Fruit fly (Drosophila melanogaster) whole organism, embryonic: ENCODE data around the gene ova.

Source experiments
- BEAF-32 ChIP-seq: fragments of 200-800 bp; sonication (Bioruptor generic); optimal IDR thresholded peaks from 3 replicates; lab custom pipeline; 2017; ENCODE audit warnings: missing biosample characterization, missing genetic modification characterization, mild to moderate bottlenecking, moderate library complexity, missing genetic modification reagents
- CG1024 ChIP-seq: fragments of 200-800 bp; sonication (Bioruptor generic); IDR thresholded peaks from 2 replicates; pipeline ENCODE4 v1.3.6; 2022; ENCODE audit warnings: missing biosample characterization, missing genetic modification characterization
- CG10431 ChIP-seq: fragments of 200-800 bp; sonication (Bioruptor generic); optimal IDR thresholded peaks from 3 replicates; lab custom pipeline; 2018; ENCODE audit warnings: missing biosample characterization, mild to moderate bottlenecking, missing genetic modification characterization
- CG11093 ChIP-seq: fragments of 200-800 bp; sonication (Bioruptor generic); IDR thresholded peaks from 3 replicates; pipeline ENCODE4 v1.3.6; 2022; ENCODE audit warnings: missing biosample characterization, missing genetic modification characterization
- CG12071 ChIP-seq: fragments of 200-800 bp; sonication (Bioruptor generic); optimal IDR thresholded peaks from 3 replicates; lab custom pipeline; 2018; ENCODE audit warnings: missing biosample characterization, mild to moderate bottlenecking, missing genetic modification characterization
- CG1233 ChIP-seq: fragments of 200-800 bp; sonication (Bioruptor generic); optimal IDR thresholded peaks from 4 replicates; lab custom pipeline; 2018; ENCODE audit warnings: missing biosample characterization, mild to moderate bottlenecking, missing genetic modification characterization
- CG13894 ChIP-seq: fragments of 200-800 bp; sonication (Bioruptor generic); optimal IDR thresholded peaks from 3 replicates; lab custom pipeline; 2018; ENCODE audit warnings: missing biosample characterization, mild to moderate bottlenecking, missing genetic modification characterization, moderate library complexity
- CG14441 ChIP-seq: fragments of 200-800 bp; sonication (Bioruptor generic); IDR thresholded peaks from 2 replicates; pipeline ENCODE4 v1.3.6; 2022; ENCODE audit warnings: missing biosample characterization, missing genetic modification characterization
- CG14710 ChIP-seq: fragments of 200-800 bp; sonication (Bioruptor generic); optimal IDR thresholded peaks from 3 replicates; lab custom pipeline; 2019; ENCODE audit warnings: missing biosample characterization, mild to moderate bottlenecking, missing genetic modification characterization, moderate library complexity
- CG1529 ChIP-seq: fragments of 200-800 bp; sonication (Bioruptor generic); optimal IDR thresholded peaks from 3 replicates; lab custom pipeline; 2018; ENCODE audit warnings: missing biosample characterization, missing genetic modification characterization
- CG17802 ChIP-seq: fragments of 200-800 bp; sonication (Bioruptor generic); optimal IDR thresholded peaks from 2 replicates; lab custom pipeline; 2018; ENCODE audit warnings: missing biosample characterization, mild to moderate bottlenecking, missing genetic modification characterization, moderate library complexity
- CG1832 ChIP-seq: fragments of 200-800 bp; sonication (Bioruptor generic); optimal IDR thresholded peaks from 2 replicates; lab custom pipeline; 2017; ENCODE audit warnings: missing biosample characterization, mild to moderate bottlenecking, missing genetic modification characterization, inconsistent platforms
- CG18599 ChIP-seq: fragments of 200-800 bp; sonication (Bioruptor generic); optimal IDR thresholded peaks from 3 replicates; lab custom pipeline; 2017; ENCODE audit warnings: missing biosample characterization, missing genetic modification characterization, mild to moderate bottlenecking, moderate library complexity, missing genetic modification reagents
- CG31365 ChIP-seq: fragments of 200-800 bp; sonication (Bioruptor generic); optimal IDR thresholded peaks from 2 replicates; lab custom pipeline; 2018; ENCODE audit warnings: missing biosample characterization, mild to moderate bottlenecking, missing genetic modification characterization
- CG3163 ChIP-seq: fragments of 200-800 bp; sonication (Bioruptor generic); optimal IDR thresholded peaks from 3 replicates; lab custom pipeline; 2016; ENCODE audit warnings: missing biosample characterization, missing genetic modification characterization
- CG32772 ChIP-seq: fragments of 200-800 bp; sonication (Bioruptor generic); IDR thresholded peaks from 2 replicates; pipeline ENCODE4 v1.3.6; 2022; ENCODE audit warnings: missing biosample characterization, missing genetic modification characterization
- CG34224 ChIP-seq: fragments of 200-800 bp; sonication (Bioruptor generic); IDR thresholded peaks from 3 replicates; pipeline ENCODE4 v1.3.6; 2022; ENCODE audit warnings: missing biosample characterization, missing genetic modification characterization; ENCODE audit not compliant: partially characterized antibody
- CG4707 ChIP-seq: fragments of 200-800 bp; sonication (Bioruptor generic); optimal IDR thresholded peaks from 2 replicates; lab custom pipeline; 2018; ENCODE audit warnings: missing biosample characterization, mild to moderate bottlenecking, missing genetic modification characterization, moderate library complexity
- CG6791 ChIP-seq: fragments of 200-800 bp; sonication (Bioruptor generic); IDR thresholded peaks from 3 replicates; pipeline ENCODE4 v1.3.6; 2022; ENCODE audit warnings: missing biosample characterization, missing genetic modification characterization; ENCODE audit not compliant: partially characterized antibody
- CG7839 ChIP-seq: fragments of 200-800 bp; sonication (Bioruptor generic); optimal IDR thresholded peaks from 3 replicates; lab custom pipeline; 2018; ENCODE audit warnings: missing biosample characterization, mild to moderate bottlenecking, missing genetic modification characterization, moderate library complexity
- CG8089 ChIP-seq: fragments of 200-800 bp; sonication (Bioruptor generic); optimal IDR thresholded peaks from 3 replicates; lab custom pipeline; 2016; ENCODE audit warnings: missing biosample characterization, missing genetic modification characterization
- CkIIα-i1 ChIP-seq: fragments of 200-800 bp; sonication (Bioruptor generic); IDR thresholded peaks from 2 replicates; pipeline ENCODE4 v1.3.6; 2022; ENCODE audit warnings: missing biosample characterization, missing genetic modification characterization
- Dfd ChIP-seq, 2 experiments: fragments of >200 bp; optimal IDR thresholded peaks; 2 replicates each; lab custom pipeline; 2017; ENCODE audit warnings: missing biosample characterization in 2 of 2, missing genetic modification characterization in 2 of 2
- Max ChIP-seq: fragments of 200-800 bp; sonication (Bioruptor generic); optimal IDR thresholded peaks from 2 replicates; lab custom pipeline; 2016; ENCODE audit warnings: missing biosample characterization, mild to moderate bottlenecking, missing genetic modification characterization
- Mrtf ChIP-seq: fragments of 200-800 bp; sonication (Bioruptor generic); IDR thresholded peaks from 3 replicates; pipeline ENCODE4 v1.3.6; 2022; ENCODE audit warnings: missing biosample characterization, missing genetic modification characterization
- Neu2 ChIP-seq: fragments of 200-800 bp; sonication (Bioruptor generic); optimal IDR thresholded peaks from 3 replicates; lab custom pipeline; 2016; ENCODE audit warnings: missing biosample characterization, missing genetic modification characterization, borderline replicate concordance
- Nf-YB ChIP-seq: fragments of 200-800 bp; sonication (Bioruptor generic); optimal IDR thresholded peaks from 3 replicates; lab custom pipeline; 2019; ENCODE audit warnings: missing biosample characterization, mild to moderate bottlenecking, missing genetic modification characterization, moderate library complexity
- Side ChIP-seq: fragments of 200-800 bp; sonication (Bioruptor generic); optimal IDR thresholded peaks from 2 replicates; lab custom pipeline; 2016; ENCODE audit warnings: missing biosample characterization, missing genetic modification characterization
- abd-A ChIP-seq: fragments of 200-800 bp; sonication (Bioruptor generic); optimal IDR thresholded peaks from 3 replicates; lab custom pipeline; 2019; ENCODE audit warnings: missing biosample characterization, mild to moderate bottlenecking, missing genetic modification characterization, moderate library complexity
- amos ChIP-seq: fragments of 200-800 bp; sonication (Bioruptor generic); IDR thresholded peaks from 2 replicates; pipeline ENCODE4 v1.3.6; 2022; ENCODE audit warnings: missing biosample characterization, missing genetic modification characterization; ENCODE audit not compliant: partially characterized antibody
- br ChIP-seq: fragments of >200 bp; optimal IDR thresholded peaks from 2 replicates; lab custom pipeline; 2017
- cg ChIP-seq: fragments of 200-800 bp; sonication (Bioruptor generic); optimal IDR thresholded peaks from 3 replicates; lab custom pipeline; 2019; ENCODE audit warnings: missing biosample characterization, mild to moderate bottlenecking, missing genetic modification characterization, moderate library complexity
- da ChIP-seq: fragments of 200-800 bp; sonication (Bioruptor generic); optimal IDR thresholded peaks from 2 replicates; lab custom pipeline; 2016; ENCODE audit warnings: missing biosample characterization, missing genetic modification characterization
- dm ChIP-seq: fragments of 200-800 bp; sonication (Bioruptor generic); optimal IDR thresholded peaks from 3 replicates; lab custom pipeline; 2016; ENCODE audit warnings: missing biosample characterization, missing genetic modification characterization
- dmrt11E ChIP-seq: fragments of 200-800 bp; sonication (Bioruptor generic); optimal IDR thresholded peaks from 3 replicates; lab custom pipeline; 2018; ENCODE audit warnings: missing biosample characterization, mild to moderate bottlenecking, missing genetic modification characterization, moderate library complexity
- gce ChIP-seq: fragments of 200-800 bp; sonication (Bioruptor generic); IDR thresholded peaks from 3 replicates; pipeline ENCODE4 v1.3.6; 2022; ENCODE audit warnings: missing biosample characterization, missing genetic modification characterization
- gt ChIP-seq: fragments of 200-800 bp; sonication (Bioruptor generic); IDR thresholded peaks from 2 replicates; pipeline ENCODE4 v1.3.6; 2022; ENCODE audit warnings: missing biosample characterization, missing genetic modification characterization
- knrl ChIP-seq: fragments of 200-800 bp; sonication (Bioruptor generic); IDR thresholded peaks from 3 replicates; pipeline ENCODE4 v1.3.6; 2022; ENCODE audit warnings: missing biosample characterization, missing genetic modification characterization; ENCODE audit not compliant: partially characterized antibody
- lilli ChIP-seq: fragments of 200-800 bp; sonication (Bioruptor generic); optimal IDR thresholded peaks from 3 replicates; lab custom pipeline; 2016; ENCODE audit warnings: missing biosample characterization, missing genetic modification characterization
- lola ChIP-seq, 3 experiments: fragments of >200 bp in 2 of 3; fragments of 200-800 bp in 1 of 3; sonication (Bioruptor generic) in 1 of 3; optimal IDR thresholded peaks; 2 replicates each; lab custom pipeline; 2017 to 2019; ENCODE audit warnings: missing biosample characterization in 3 of 3, missing genetic modification characterization in 3 of 3, mild to moderate bottlenecking in 1 of 3, moderate library complexity in 1 of 3
- nmo ChIP-seq: fragments of 200-800 bp; sonication (Bioruptor generic); optimal IDR thresholded peaks from 2 replicates; lab custom pipeline; 2018; ENCODE audit warnings: missing biosample characterization, mild to moderate bottlenecking, missing genetic modification characterization, moderate library complexity
- nom ChIP-seq: fragments of 200-800 bp; sonication (Bioruptor generic); optimal IDR thresholded peaks from 2 replicates; lab custom pipeline; 2017; ENCODE audit warnings: missing biosample characterization, missing genetic modification characterization, mild to moderate bottlenecking, moderate library complexity, missing genetic modification reagents
- salm ChIP-seq: fragments of 200-800 bp; sonication (Bioruptor generic); optimal IDR thresholded peaks from 2 replicates; lab custom pipeline; 2018; ENCODE audit warnings: missing biosample characterization, mild to moderate bottlenecking, missing genetic modification characterization
- scrt ChIP-seq: fragments of 200-800 bp; sonication (Bioruptor generic); optimal IDR thresholded peaks from 2 replicates; lab custom pipeline; 2018; ENCODE audit warnings: missing biosample characterization, mild to moderate bottlenecking, missing genetic modification characterization, moderate library complexity
- sens-2 ChIP-seq: fragments of 200-800 bp; sonication (Bioruptor generic); IDR thresholded peaks from 2 replicates; pipeline ENCODE4 v1.3.6; 2022; ENCODE audit warnings: missing biosample characterization, missing genetic modification characterization
- slou ChIP-seq: fragments of 200-800 bp; sonication (Bioruptor generic); optimal IDR thresholded peaks from 3 replicates; lab custom pipeline; 2016; ENCODE audit warnings: missing biosample characterization, missing genetic modification characterization
- tio ChIP-seq: fragments of 200-800 bp; sonication (Bioruptor generic); optimal IDR thresholded peaks from 2 replicates; lab custom pipeline; 2017; ENCODE audit warnings: missing biosample characterization, missing genetic modification characterization, inconsistent platforms
- yki ChIP-seq: fragments of >200 bp; optimal IDR thresholded peaks from 3 replicates; lab custom pipeline; 2018
- zen ChIP-seq: fragments of 200-800 bp; sonication (Bioruptor generic); optimal IDR thresholded peaks from 3 replicates; lab custom pipeline; 2018; ENCODE audit warnings: missing biosample characterization, mild to moderate bottlenecking, missing genetic modification characterization, moderate library complexity

ova gene

DNA sequence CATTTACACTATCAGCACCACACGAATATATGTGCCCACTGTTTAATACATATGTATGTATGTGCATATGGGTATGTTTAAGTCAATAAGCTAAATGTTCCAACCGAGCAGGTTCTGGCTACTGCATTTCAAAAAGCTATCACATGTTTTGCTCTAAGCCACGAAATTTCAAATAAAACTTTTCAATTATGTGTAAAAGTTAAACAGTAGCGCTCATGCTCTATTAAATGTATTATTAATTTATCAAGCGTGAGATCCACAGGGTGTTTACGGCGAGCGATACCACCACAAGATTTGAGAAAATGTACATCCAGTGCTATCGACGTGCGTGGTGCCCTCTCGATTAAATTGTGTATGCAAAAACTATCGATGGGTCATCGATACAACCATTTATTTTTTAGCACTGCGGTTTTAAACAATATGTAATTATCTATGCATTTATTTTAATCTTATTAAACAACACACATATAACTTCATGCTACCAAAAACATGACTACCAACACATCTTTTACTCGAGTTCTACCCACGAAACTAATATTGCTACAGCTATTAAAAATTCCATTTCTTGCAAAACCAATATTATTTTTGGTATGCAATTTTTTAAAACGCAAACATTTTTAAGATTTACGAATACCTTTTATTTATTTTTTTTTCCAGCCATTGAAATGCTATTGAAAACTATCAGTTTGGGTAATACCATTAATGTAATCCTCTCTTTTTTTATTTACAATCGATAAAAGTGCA lies 29.4 kb upstream of the ova start, which contains the start of gene Pten (continued):
- TF ChIP-seq CG14710: peak; percentile 90
- no peak for TF ChIP-seq dm (GFP tag; lab: Kevin White, UChicago)
- TF ChIP-seq CG12071 (GFP tag; lab: Kevin White, UChicago): no peak
- TF ChIP-seq CG31365: no peak
- no peak for TF ChIP-seq CG13894 (tag; lab: Kevin White, UChicago)
- TF ChIP-seq Side (GFP tag; lab: Kevin White, UChicago): peak; percentile 67
- peak; percentile 56 for TF ChIP-seq cg (GFP tag; lab: Kevin White, UChicago)
- no peak for TF ChIP-seq salm (tag; lab: Kevin White, UChicago)
- TF ChIP-seq CG34224: peak; percentile 80
- no peak for TF ChIP-seq da
- TF ChIP-seq CG11093 (GFP tag; lab: Robert Waterston, UW): no peak; the same call in 2 of the 3 replicates
- TF ChIP-seq amos (GFP tag; lab: Robert Waterston, UW): peak; percentile 90; the same call in 1 of the 2 replicates
- no peak for TF ChIP-seq tio (GFP tag; lab: Kevin White, UChicago)
- TF ChIP-seq CkIIα-i1 (GFP tag; lab: Robert Waterston, UW): no peak
- TF ChIP-seq Max (GFP tag; lab: Kevin White, UChicago): peak; percentile 79
- no peak for TF ChIP-seq Mrtf
- TF ChIP-seq lola (GFP tag; optimal IDR thresholded peaks at IDR 0.05; lab: Kevin White, UChicago): peak in 1 of 3 experiments; percentile 84
- TF ChIP-seq zen (tag; lab: Kevin White, UChicago): peak; percentile 77
- no peak for TF ChIP-seq yki (lab: Kevin White, UChicago)
- peak; percentile 26 for TF ChIP-seq CG10431 (GFP tag; lab: Kevin White, UChicago)
- TF ChIP-seq Dfd (GFP tag; optimal IDR thresholded peaks at IDR 0.05; lab: Kevin White, UChicago): no peak
- no peak for TF ChIP-seq CG1832 (GFP tag; lab: Kevin White, UChicago)
- TF ChIP-seq slou (GFP tag; lab: Kevin White, UChicago): peak; percentile 63
- no peak for TF ChIP-seq sens-2 (GFP tag; lab: Robert Waterston, UW)
- TF ChIP-seq CG1024 (GFP tag; lab: Robert Waterston, UW): peak; percentile 90
- peak; percentile 68 for TF ChIP-seq CG1233 (GFP tag; lab: Kevin White, UChicago)
- TF ChIP-seq abd-A (tag; lab: Kevin White, UChicago): no peak
- no peak for TF ChIP-seq CG18599 (GFP tag; lab: Kevin White, UChicago)
- no peak for TF ChIP-seq gt (GFP tag; lab: Robert Waterston, UW)
- TF ChIP-seq gce (GFP tag; lab: Robert Waterston, UW): no peak
- TF ChIP-seq lilli: peak; percentile 69
- no peak for TF ChIP-seq CG14441 (GFP tag; lab: Robert Waterston, UW)
- TF ChIP-seq nom (GFP tag; lab: Kevin White, UChicago): peak; percentile 29
- peak; percentile 27 for TF ChIP-seq CG3163 (GFP tag; lab: Kevin White, UChicago)
- no peak for TF ChIP-seq Nf-YB (GFP tag; lab: Kevin White, UChicago)
- peak; percentile 87 for TF ChIP-seq knrl
- TF ChIP-seq scrt (GFP tag; lab: Kevin White, UChicago): peak; percentile 80
- peak; percentile 5 for TF ChIP-seq CG1529 (GFP tag; lab: Kevin White, UChicago)
- TF ChIP-seq br (lab: Kevin White, UChicago): no peak
- TF ChIP-seq nmo (GFP tag; lab: Kevin White, UChicago): peak; percentile 88
- no peak for TF ChIP-seq Neu2 (GFP tag; lab: Kevin White, UChicago)
- peak; percentile 93 for TF ChIP-seq CG6791 (GFP tag; lab: Robert Waterston, UW)
- TF ChIP-seq dmrt11E (tag; lab: Kevin White, UChicago): peak; percentile 68
- no peak for TF ChIP-seq CG7839 (tag; lab: Kevin White, UChicago)
- peak; percentile 28 for TF ChIP-seq CG17802 (tag; lab: Kevin White, UChicago)
- peak; percentile 88 for TF ChIP-seq BEAF-32 (GFP tag; lab: Kevin White, UChicago)
- no peak for TF ChIP-seq CG32772 (GFP tag; lab: Robert Waterston, UW)
- TF ChIP-seq CG4707 (GFP tag; lab: Kevin White, UChicago): peak; percentile 61
- peak; percentile 10 for TF ChIP-seq CG8089 (GFP tag; lab: Kevin White, UChicago)
